Fruit fly (Drosophila melanogaster) whole organism, embryonic: ENCODE measurements around the gene CG11726.

ENCODE experiments used
- Ada2b ChIP-seq: fragments of 200-800 bp; sonication (Bioruptor generic); IDR thresholded peaks from 2 replicates; pipeline ENCODE4 v1.3.6; 2022; ENCODE audit warnings: missing biosample characterization, missing genetic modification characterization
- Aef1 ChIP-seq: fragments of 200-800 bp; sonication (Bioruptor generic); IDR thresholded peaks from 3 replicates; pipeline ENCODE4 v1.3.6; 2022; ENCODE audit warnings: missing biosample characterization, missing genetic modification characterization
- Asciz ChIP-seq: fragments of 200-800 bp; sonication (Bioruptor generic); optimal IDR thresholded peaks from 2 replicates; lab custom pipeline; 2017; ENCODE audit warnings: missing biosample characterization, mild to moderate bottlenecking, missing genetic modification characterization, missing genetic modification reagents
- Bgb ChIP-seq: fragments of 200-800 bp; sonication (Bioruptor generic); IDR thresholded peaks from 2 replicates; pipeline ENCODE4 v1.3.6; 2022; ENCODE audit warnings: missing biosample characterization, missing genetic modification characterization; ENCODE audit not compliant: partially characterized antibody
- Blimp-1 ChIP-seq: fragments of 200-800 bp; sonication (Bioruptor generic); optimal IDR thresholded peaks from 3 replicates; lab custom pipeline; 2018; ENCODE audit warnings: missing biosample characterization, missing genetic modification characterization, mild to moderate bottlenecking, moderate library complexity, missing genetic modification reagents
- CG10147 ChIP-seq: fragments of 200-800 bp; sonication (Bioruptor generic); optimal IDR thresholded peaks from 2 replicates; lab custom pipeline; 2019; ENCODE audit warnings: missing biosample characterization, mild to moderate bottlenecking, missing genetic modification characterization, moderate library complexity
- CG11247 ChIP-seq: fragments of 200-800 bp; sonication (Bioruptor generic); IDR thresholded peaks from 2 replicates; pipeline ENCODE4 v1.3.6; 2022; ENCODE audit warnings: missing biosample characterization, missing genetic modification characterization
- CG12391 ChIP-seq: fragments of 200-800 bp; sonication (Bioruptor generic); optimal IDR thresholded peaks from 3 replicates; lab custom pipeline; 2018; ENCODE audit warnings: missing biosample characterization, mild to moderate bottlenecking, missing genetic modification characterization, moderate library complexity
- CG12769 ChIP-seq: fragments of 200-800 bp; sonication (Bioruptor generic); optimal IDR thresholded peaks from 2 replicates; lab custom pipeline; 2019; ENCODE audit warnings: missing biosample characterization, mild to moderate bottlenecking, missing genetic modification characterization, moderate library complexity
- CG13296 ChIP-seq: fragments of 200-800 bp; sonication (Bioruptor generic); optimal IDR thresholded peaks from 3 replicates; lab custom pipeline; 2018; ENCODE audit warnings: missing biosample characterization, mild to moderate bottlenecking, missing genetic modification characterization
- CG14014 ChIP-seq: fragments of 200-800 bp; sonication (Bioruptor generic); IDR thresholded peaks from 2 replicates; pipeline ENCODE4 v1.3.6; 2022; ENCODE audit warnings: missing biosample characterization, missing genetic modification characterization
- CG18262 ChIP-seq: fragments of 200-800 bp; optimal IDR thresholded peaks from 3 replicates; lab custom pipeline; 2019; ENCODE audit warnings: missing biosample characterization, mild to moderate bottlenecking, missing genetic modification characterization, moderate library complexity
- CG18599 ChIP-seq: fragments of 200-800 bp; sonication (Bioruptor generic); optimal IDR thresholded peaks from 3 replicates; lab custom pipeline; 2017; ENCODE audit warnings: missing biosample characterization, missing genetic modification characterization, mild to moderate bottlenecking, moderate library complexity, missing genetic modification reagents
- CG2120 ChIP-seq: fragments of 200-800 bp; sonication (Bioruptor generic); optimal IDR thresholded peaks from 3 replicates; lab custom pipeline; 2016; ENCODE audit warnings: missing biosample characterization, missing genetic modification characterization
- CG30431 ChIP-seq: fragments of 200-800 bp; sonication (Bioruptor generic); optimal IDR thresholded peaks from 2 replicates; lab custom pipeline; 2017; ENCODE audit warnings: missing biosample characterization, missing genetic modification characterization
- CG32532 ChIP-seq: fragments of 200-800 bp; sonication (Bioruptor generic); IDR thresholded peaks from 2 replicates; pipeline ENCODE4 v1.3.6; 2022; ENCODE audit warnings: missing biosample characterization, missing genetic modification characterization
- CG32772 ChIP-seq: fragments of 200-800 bp; sonication (Bioruptor generic); IDR thresholded peaks from 2 replicates; pipeline ENCODE4 v1.3.6; 2022; ENCODE audit warnings: missing biosample characterization, missing genetic modification characterization
- CG34422 ChIP-seq: fragments of 200-800 bp; sonication (Bioruptor generic); IDR thresholded peaks from 3 replicates; pipeline ENCODE4 v1.3.6; 2022; ENCODE audit warnings: missing biosample characterization, missing genetic modification characterization
- CG6854 ChIP-seq: fragments of 200-800 bp; sonication (Bioruptor generic); optimal IDR thresholded peaks from 3 replicates; lab custom pipeline; 2017; ENCODE audit warnings: missing biosample characterization, mild to moderate bottlenecking, missing genetic modification characterization
- CG8359 ChIP-seq: fragments of 200-800 bp; sonication (Bioruptor generic); optimal IDR thresholded peaks from 2 replicates; lab custom pipeline; 2017; ENCODE audit warnings: missing biosample characterization, mild to moderate bottlenecking, missing genetic modification characterization, borderline replicate concordance
- CG8924 ChIP-seq: fragments of 200-800 bp; optimal IDR thresholded peaks from 3 replicates; lab custom pipeline; 2019; ENCODE audit warnings: missing biosample characterization, mild to moderate bottlenecking, missing genetic modification characterization, moderate library complexity
- CG9215 ChIP-seq: fragments of 200-800 bp; sonication (Bioruptor generic); IDR thresholded peaks from 2 replicates; pipeline ENCODE4 v1.3.6; 2022; ENCODE audit warnings: missing biosample characterization, missing genetic modification characterization
- CG9932 ChIP-seq: fragments of 200-800 bp; sonication (Bioruptor generic); IDR thresholded peaks from 2 replicates; pipeline ENCODE4 v1.3.6; 2022; ENCODE audit warnings: missing biosample characterization, missing genetic modification characterization
- CoRest ChIP-seq: fragments of 200-800 bp; sonication (Bioruptor generic); optimal IDR thresholded peaks from 3 replicates; lab custom pipeline; 2018; ENCODE audit warnings: missing biosample characterization, mild to moderate bottlenecking, missing genetic modification characterization, moderate library complexity
- CrebB ChIP-seq: fragments of 200-800 bp; sonication (Bioruptor generic); optimal IDR thresholded peaks from 3 replicates; lab custom pipeline; 2018; ENCODE audit warnings: missing biosample characterization, mild to moderate bottlenecking, missing genetic modification characterization
- D19A ChIP-seq: fragments of 200-800 bp; optimal IDR thresholded peaks from 3 replicates; lab custom pipeline; 2019; ENCODE audit warnings: missing biosample characterization, mild to moderate bottlenecking, missing genetic modification characterization, moderate library complexity
- Fer1 ChIP-seq: fragments of 200-800 bp; sonication (Bioruptor generic); optimal IDR thresholded peaks from 2 replicates; lab custom pipeline; 2017; ENCODE audit warnings: missing biosample characterization, mild to moderate bottlenecking, missing genetic modification characterization
- HHEX ChIP-seq: fragments of 200-800 bp; sonication (Bioruptor generic); optimal IDR thresholded peaks from 3 replicates; lab custom pipeline; 2017; ENCODE audit warnings: missing biosample characterization, mild to moderate bottlenecking, missing genetic modification characterization, missing genetic modification reagents
- Med ChIP-seq: fragments of 200-800 bp; sonication (Bioruptor generic); peaks from one replicate; lab custom pipeline; 2016; ENCODE audit warnings: missing biosample characterization, missing genetic modification characterization, mild to moderate bottlenecking, inconsistent platforms, moderate library complexity
- Meics ChIP-seq: fragments of 200-800 bp; sonication (Bioruptor generic); optimal IDR thresholded peaks from 2 replicates; lab custom pipeline; 2017; ENCODE audit warnings: missing biosample characterization, mild to moderate bottlenecking, missing genetic modification characterization
- Ptx1 ChIP-seq: fragments of 200-800 bp; sonication (Bioruptor generic); IDR thresholded peaks from 2 replicates; pipeline ENCODE4 v1.3.6; 2022; ENCODE audit warnings: missing biosample characterization, missing genetic modification characterization
- Rfx ChIP-seq: fragments of 200-800 bp; sonication (Bioruptor generic); IDR thresholded peaks from 2 replicates; pipeline ENCODE4 v1.3.6; 2022; ENCODE audit warnings: missing biosample characterization, missing genetic modification characterization
- Spps ChIP-seq: fragments of 200-800 bp; sonication (Bioruptor generic); optimal IDR thresholded peaks from 2 replicates; lab custom pipeline; 2018; ENCODE audit warnings: missing biosample characterization, mild to moderate bottlenecking, missing genetic modification characterization
- bsh ChIP-seq, 2 experiments: fragments of 200-800 bp; sonication (Bioruptor generic); optimal IDR thresholded peaks; 2 replicates each; lab custom pipeline; 2017 to 2018; ENCODE audit warnings: mild to moderate bottlenecking in 2 of 2, missing biosample characterization in 2 of 2, missing genetic modification characterization in 2 of 2, moderate library complexity in 1 of 2
- btn ChIP-seq: fragments of 200-800 bp; sonication (Bioruptor generic); optimal IDR thresholded peaks from 2 replicates; lab custom pipeline; 2016; ENCODE audit warnings: missing biosample characterization, missing genetic modification characterization
- ems ChIP-seq: fragments of 200-800 bp; sonication (Bioruptor generic); optimal IDR thresholded peaks from 3 replicates; lab custom pipeline; 2016; ENCODE audit warnings: missing biosample characterization, missing genetic modification characterization
- exex ChIP-seq: fragments of 200-800 bp; sonication (Bioruptor generic); optimal IDR thresholded peaks from 4 replicates; lab custom pipeline; 2018; ENCODE audit warnings: missing biosample characterization, mild to moderate bottlenecking, missing genetic modification characterization, moderate library complexity
- fd96Cb ChIP-seq: fragments of 200-800 bp; sonication (Bioruptor generic); optimal IDR thresholded peaks from 2 replicates; lab custom pipeline; 2018; ENCODE audit warnings: missing biosample characterization, mild to moderate bottlenecking, missing genetic modification characterization, moderate library complexity
- gem ChIP-seq: fragments of 200-800 bp; sonication (Bioruptor generic); optimal IDR thresholded peaks from 2 replicates; lab custom pipeline; 2019; ENCODE audit warnings: missing biosample characterization, mild to moderate bottlenecking, missing genetic modification characterization, moderate library complexity
- grn ChIP-seq: fragments of 200-800 bp; sonication (Bioruptor generic); optimal IDR thresholded peaks from 3 replicates; lab custom pipeline; 2017; ENCODE audit warnings: missing biosample characterization, missing genetic modification characterization
- ind ChIP-seq: fragments of 200-800 bp; sonication (Bioruptor generic); optimal IDR thresholded peaks from 3 replicates; lab custom pipeline; 2016; ENCODE audit warnings: missing biosample characterization, missing genetic modification characterization
- lilli ChIP-seq: fragments of 200-800 bp; sonication (Bioruptor generic); optimal IDR thresholded peaks from 3 replicates; lab custom pipeline; 2016; ENCODE audit warnings: missing biosample characterization, missing genetic modification characterization
- lmd ChIP-seq: fragments of 200-800 bp; sonication (Bioruptor generic); IDR thresholded peaks from 2 replicates; pipeline ENCODE4 v1.3.6; 2022; ENCODE audit warnings: missing biosample characterization, missing genetic modification characterization
- peb ChIP-seq: fragments of 200-800 bp; sonication (Bioruptor generic); IDR thresholded peaks from 2 replicates; pipeline ENCODE4 v1.3.6; 2022; ENCODE audit warnings: missing biosample characterization, missing genetic modification characterization
- seq ChIP-seq: fragments of 200-800 bp; sonication (Bioruptor generic); IDR thresholded peaks from 2 replicates; pipeline ENCODE4 v1.3.6; 2022; ENCODE audit warnings: missing biosample characterization, missing genetic modification characterization
- slbo ChIP-seq: fragments of 200-800 bp; sonication (Bioruptor generic); IDR thresholded peaks from 2 replicates; pipeline ENCODE4 v1.3.6; 2022; ENCODE audit warnings: missing biosample characterization, missing genetic modification characterization
- so ChIP-seq: fragments of 200-800 bp; sonication (Bioruptor generic); IDR thresholded peaks from 3 replicates; pipeline ENCODE4 v1.3.6; 2022; ENCODE audit warnings: missing biosample characterization, missing genetic modification characterization
- vfl ChIP-seq: fragments of 200-800 bp; sonication (Bioruptor generic); optimal IDR thresholded peaks from 2 replicates; lab custom pipeline; 2016; ENCODE audit warnings: missing biosample characterization, missing genetic modification characterization
- wek ChIP-seq: fragments of 200-800 bp; sonication (Bioruptor generic); optimal IDR thresholded peaks from 3 replicates; lab custom pipeline; 2018; ENCODE audit warnings: missing biosample characterization, mild to moderate bottlenecking, missing genetic modification characterization, moderate library complexity
- zfh2 ChIP-seq: fragments of 200-800 bp; sonication (Bioruptor generic); optimal IDR thresholded peaks from 2 replicates; lab custom pipeline; 2016; ENCODE audit warnings: missing biosample characterization, missing genetic modification characterization

CG11726 gene

DNA sequence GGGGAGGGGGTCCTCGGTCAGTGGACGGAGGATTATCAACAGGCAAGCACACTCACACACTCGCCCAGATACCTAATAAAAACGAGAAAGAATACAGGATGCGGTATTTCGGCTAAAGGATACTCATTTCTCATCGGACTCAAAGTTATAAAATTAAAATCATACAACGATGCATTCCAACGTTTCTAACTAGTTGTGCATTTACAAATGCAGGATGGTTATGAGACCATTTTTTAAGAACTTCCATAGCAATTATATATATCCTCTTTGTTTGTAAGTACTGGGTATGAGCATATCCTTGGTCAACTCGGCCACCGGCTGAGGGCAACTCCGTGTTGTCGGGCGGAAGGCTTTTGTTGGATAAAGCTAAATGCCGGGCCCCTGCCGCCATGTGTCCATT, 7.8 kb downstream of the CG11726 start (continued):
- TF ChIP-seq Meics (GFP tag; lab: Kevin White, UChicago) (peak; percentile 47), D19A (tag; lab: Kevin White, UChicago) (peak; percentile 9), btn (GFP tag; lab: Kevin White, UChicago) (no peak), wek (no peak), CG8359 (no peak), CG32772 (GFP tag; lab: Robert Waterston, UW) (peak; percentile 37), CG2120 (GFP tag; lab: Kevin White, UChicago) (peak; percentile 66), Blimp-1 (peak; percentile 32), peb (GFP tag; lab: Robert Waterston, UW) (peak; percentile 38; the same call in 1 of the 2 replicates), Spps (tag; lab: Kevin White, UChicago) (no peak), HHEX (GFP tag; lab: Kevin White, UChicago) (peak; percentile 36), CG18262 (tag; lab: Kevin White, UChicago) (no peak), CG14014 (peak; percentile 50), gem (tag; lab: Kevin White, UChicago) (peak; percentile 32), bsh (GFP tag; optimal IDR thresholded peaks at IDR 0.05; lab: Kevin White, UChicago) (peak in 1 of 2 experiments; percentile 30), CG9215 (GFP tag; lab: Robert Waterston, UW) (0 out of 2 replicates have a peak, but pooled peaks have one; percentile 19), vfl (GFP tag; lab: Kevin White, UChicago) (no peak), Rfx (GFP tag; lab: Robert Waterston, UW) (peak; percentile 57), Aef1 (GFP tag; lab: Robert Waterston, UW) (peak; percentile 50; the same call in 2 of the 3 replicates), slbo (peak; percentile 61), so (GFP tag; lab: Robert Waterston, UW) (0 out of 3 replicates have a peak, but pooled peaks have one; percentile 39), CG6854 (GFP tag; lab: Kevin White, UChicago) (peak; percentile 19), CrebB (tag; lab: Kevin White, UChicago) (no peak), ind (GFP tag; lab: Kevin White, UChicago) (peak; percentile 42), exex (no peak), CG12391 (peak; percentile 37), grn (no peak), Fer1 (GFP tag; lab: Kevin White, UChicago) (peak; percentile 56), CG8924 (tag; lab: Kevin White, UChicago) (peak; percentile 28), Med (GFP tag; lab: Kevin White, UChicago) (peak; percentile 84), CG13296 (GFP tag; lab: Kevin White, UChicago) (peak; percentile 2), CG30431 (no peak), Bgb (GFP tag; lab: Robert Waterston, UW) (no peak), CG10147 (GFP tag; lab: Kevin White, UChicago) (peak; percentile 28), seq (0 out of 2 replicates have a peak, but pooled peaks have one; percentile 24), Ada2b (GFP tag; lab: Robert Waterston, UW) (peak; percentile 54; the same call in 1 of the 2 replicates), fd96Cb (tag; lab: Kevin White, UChicago) (peak; percentile 32), CG34422 (GFP tag; lab: Robert Waterston, UW) (0 out of 3 replicates have a peak, but pooled peaks have one; percentile 37), CG32532 (GFP tag; lab: Robert Waterston, UW) (peak; percentile 61; the same call in 1 of the 2 replicates), CoRest (tag; lab: Kevin White, UChicago) (peak; percentile 2), Ptx1 (GFP tag; lab: Robert Waterston, UW) (peak; percentile 53), zfh2 (GFP tag; lab: Kevin White, UChicago) (peak; percentile 9), lmd (GFP tag; lab: Robert Waterston, UW) (peak; percentile 31; the same call in 1 of the 2 replicates), CG18599 (GFP tag; lab: Kevin White, UChicago) (peak; percentile 79), ems (peak; percentile 13), CG9932 (peak; percentile 52), Asciz (GFP tag; lab: Kevin White, UChicago) (no peak), CG12769 (peak; percentile 56), CG11247 (GFP tag; lab: Robert Waterston, UW) (0 out of 2 replicates have a peak, but pooled peaks have one; percentile 10), lilli (GFP tag; lab: Kevin White, UChicago) (peak; percentile 56)
